Worm (Caenorhabditis elegans) whole organism, L2 larva: ENCODE results near the gene C01B10.6.
A peak's percentile ranks its signal among the peaks of the same experiment; 100 is the strongest.
"Not testable (repeated sequence)": the region's sequence is repeated elsewhere in the genome, so short reads cannot be mapped to it uniquely, and the experiment has no call there.

Experiments
- C34F6.9 ChIP-seq: fragments of 150-350 bp; optimal IDR thresholded peaks from 2 replicates; lab custom pipeline; 2014; ENCODE audit warnings: missing biosample characterization, missing genetic modification characterization
- R02D3.7 ChIP-seq: fragments of 150-350 bp; optimal IDR thresholded peaks from 2 replicates; lab custom pipeline; 2014; ENCODE audit warnings: missing biosample characterization, missing genetic modification characterization
- alr-1 ChIP-seq: fragments of 150-350 bp; optimal IDR thresholded peaks from 2 replicates; lab custom pipeline; 2014; ENCODE audit warnings: missing biosample characterization, missing genetic modification characterization
- aly-2 ChIP-seq: fragments of 150-350 bp; optimal IDR thresholded peaks from 2 replicates; lab custom pipeline; 2014; ENCODE audit warnings: missing biosample characterization, missing genetic modification characterization
- blmp-1 ChIP-seq: sonication (generic microtip); optimal IDR thresholded peaks from 2 replicates; lab custom pipeline; 2017; ENCODE audit warnings: missing genetic modification characterization, mild to moderate bottlenecking, missing compliant biosample characterization, antibody characterized with exemption, moderate library complexity; ENCODE audit not compliant: insufficient read depth
- ceh-16 ChIP-seq: fragments of 150-350 bp; optimal IDR thresholded peaks from 2 replicates; lab custom pipeline; 2014; ENCODE audit warnings: missing biosample characterization, missing genetic modification characterization
- crh-2 ChIP-seq: sonication (generic microtip); optimal IDR thresholded peaks from 2 replicates; lab custom pipeline; 2017; ENCODE audit warnings: missing biosample characterization, missing genetic modification characterization
- dmd-4 ChIP-seq: sonication (generic microtip); optimal IDR thresholded peaks from 2 replicates; lab custom pipeline; 2017; ENCODE audit warnings: missing biosample characterization, missing genetic modification characterization
- egl-27 ChIP-seq: sonication (generic microtip); optimal IDR thresholded peaks from 3 replicates; lab custom pipeline; 2017; ENCODE audit warnings: missing biosample characterization, missing genetic modification reagents, missing genetic modification characterization
- elt-1 ChIP-seq: fragments of 150-350 bp; optimal IDR thresholded peaks from 2 replicates; lab custom pipeline; 2014; ENCODE audit warnings: missing biosample characterization, missing genetic modification characterization
- fos-1 ChIP-seq: fragments of 150-350 bp; optimal IDR thresholded peaks from 2 replicates; lab custom pipeline; 2014; ENCODE audit warnings: missing biosample characterization, missing genetic modification characterization
- lin-39 ChIP-seq: fragments of 150-350 bp; optimal IDR thresholded peaks from 2 replicates; lab custom pipeline; 2014; ENCODE audit warnings: missing biosample characterization, missing genetic modification reagents, missing genetic modification characterization
- lsy-2 ChIP-seq, 2 experiments: fragments of 150-350 bp in 1 of 2; sonication (generic microtip) in 1 of 2; optimal IDR thresholded peaks; 2 replicates each; lab custom pipeline; 2014 to 2017; ENCODE audit warnings: missing biosample characterization in 2 of 2, missing genetic modification characterization in 2 of 2
- mab-5 ChIP-seq: fragments of 150-350 bp; optimal IDR thresholded peaks from 2 replicates; lab custom pipeline; 2014; ENCODE audit warnings: missing biosample characterization, missing genetic modification characterization
- mbf-1 ChIP-seq: sonication (generic microtip); optimal IDR thresholded peaks from 2 replicates; lab custom pipeline; 2017; ENCODE audit warnings: missing biosample characterization, missing genetic modification characterization
- nhr-10 ChIP-seq: sonication (generic microtip); optimal IDR thresholded peaks from 2 replicates; lab custom pipeline; 2017; ENCODE audit warnings: missing biosample characterization, missing genetic modification characterization
- nhr-11 ChIP-seq: fragments of 150-350 bp; optimal IDR thresholded peaks from 2 replicates; lab custom pipeline; 2014; ENCODE audit warnings: missing biosample characterization, missing genetic modification characterization
- nhr-12 ChIP-seq: fragments of 150-350 bp; optimal IDR thresholded peaks from 2 replicates; lab custom pipeline; 2014; ENCODE audit warnings: missing biosample characterization, missing genetic modification characterization
- nhr-129 ChIP-seq: fragments of 150-350 bp; optimal IDR thresholded peaks from 2 replicates; lab custom pipeline; 2014; ENCODE audit warnings: missing biosample characterization, missing genetic modification characterization
- nhr-23 ChIP-seq: fragments of 150-350 bp; optimal IDR thresholded peaks from 2 replicates; lab custom pipeline; 2014; ENCODE audit warnings: missing biosample characterization, missing genetic modification reagents, missing genetic modification characterization
- sem-4 ChIP-seq: fragments of 150-350 bp; optimal IDR thresholded peaks from 2 replicates; lab custom pipeline; 2014; ENCODE audit warnings: missing biosample characterization, missing genetic modification reagents, missing genetic modification characterization
- skn-1 ChIP-seq: sonication (generic microtip); optimal IDR thresholded peaks from 2 replicates; lab custom pipeline; 2017; ENCODE audit warnings: missing biosample characterization, missing genetic modification characterization
- sma-3 ChIP-seq: sonication (generic microtip); optimal IDR thresholded peaks from 2 replicates; lab custom pipeline; 2016; ENCODE audit warnings: missing genetic modification reagents, missing genetic modification characterization, missing compliant biosample characterization
- sma-9 ChIP-seq, 2 experiments: fragments of 150-350 bp in 1 of 2; sonication (generic microtip) in 1 of 2; optimal IDR thresholded peaks; 2 replicates each; lab custom pipeline; 2014 to 2016; ENCODE audit warnings: missing genetic modification characterization in 2 of 2, mild to moderate bottlenecking in 1 of 2, missing biosample characterization in 1 of 2, missing compliant biosample characterization in 1 of 2, missing genetic modification reagents in 1 of 2, moderate library complexity in 1 of 2
- unc-39 ChIP-seq: fragments of 150-350 bp; optimal IDR thresholded peaks from 2 replicates; lab custom pipeline; 2014; ENCODE audit warnings: missing biosample characterization, missing genetic modification characterization
- unc-55 ChIP-seq: fragments of 150-350 bp; sonication (generic microtip); optimal IDR thresholded peaks from 3 replicates; lab custom pipeline; 2014; ENCODE audit warnings: missing biosample characterization, missing genetic modification reagents, missing genetic modification characterization
- zag-1 ChIP-seq: fragments of 150-350 bp; optimal IDR thresholded peaks from 2 replicates; lab custom pipeline; 2014; ENCODE audit warnings: missing biosample characterization, missing genetic modification characterization

The C01B10.6 gene

DNA sequence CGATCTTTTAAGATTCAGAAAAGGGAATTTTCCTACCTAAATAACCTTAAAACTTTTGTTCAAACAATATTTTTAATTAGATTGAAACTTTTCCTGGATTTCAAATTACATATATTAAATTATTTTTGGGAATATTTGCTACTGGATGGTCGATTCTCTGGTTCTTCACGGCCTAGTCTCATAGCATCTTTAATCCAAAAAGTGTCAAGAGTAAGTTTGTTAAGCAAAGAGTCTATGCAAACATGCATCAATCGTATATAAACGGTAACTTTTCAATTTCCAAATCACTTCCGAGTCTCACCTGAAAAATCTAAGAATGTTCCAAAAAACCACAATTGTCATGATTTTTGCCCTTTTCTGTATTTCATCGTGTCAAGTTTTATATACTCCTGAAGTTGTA lies 42.1 kb upstream of the C01B10.6 start, which contains the start of gene nspb-4:
Gene nspb-4 (plus strand): TSS at position 301 of the 400 bp plus-strand sequence.
- not testable (repeated sequence) for TF ChIP-seq sem-4 (tag; lab: Kevin White, UChicago); nhr-12 (tag; lab: Kevin White, UChicago); lsy-2 (tag; optimal IDR thresholded peaks at IDR 0.05; lab: Kevin White, UChicago)

ce11 chrIV:6598740-6599139 lies 41.2 kb upstream of the C01B10.6 start, which contains the start of gene nspb-5:
Gene nspb-5 (plus strand): TSS chrIV:6599040.
- not testable (repeated sequence) for TF ChIP-seq dmd-4, zag-1, mab-5 (tag; lab: Kevin White, UChicago)

DNA sequence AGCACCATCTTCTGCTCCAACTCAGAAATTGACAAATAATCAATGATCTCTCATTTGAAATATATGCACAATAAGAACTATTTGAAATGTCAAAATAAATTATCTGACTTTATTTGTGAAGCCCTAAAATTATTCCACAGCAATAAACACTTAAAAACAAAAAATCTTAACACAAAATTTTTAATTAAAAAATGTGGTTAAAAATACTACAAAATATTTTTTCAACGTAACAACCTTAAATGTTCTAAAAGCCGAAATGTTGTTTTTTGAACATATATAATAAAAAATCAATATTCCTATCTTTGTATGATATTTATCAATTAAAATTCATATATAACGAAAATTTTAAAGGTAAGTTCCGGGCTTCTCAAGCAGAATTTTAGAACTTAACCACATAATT lies 40.5 kb upstream of the C01B10.6 start, which contains the start of gene F38A5.8:
Gene F38A5.8 (plus strand): TSS at position 301 of the 400 bp plus-strand sequence.
- TF ChIP-seq skn-1 (tag; lab: Kevin White, UChicago) (no peak), elt-1 (tag; lab: Kevin White, UChicago) (no peak), crh-2 (tag; lab: Kevin White, UChicago) (no peak), mab-5 (tag; lab: Kevin White, UChicago) (no peak), unc-39 (no peak), fos-1 (tag; lab: Kevin White, UChicago) (no peak)

- TF ChIP-seq fos-1 (tag; lab: Kevin White, UChicago) (peak; percentile 47), dmd-4 (tag; lab: Kevin White, UChicago) (no peak), aly-2 (tag; lab: Kevin White, UChicago) (no peak), crh-2 (tag; lab: Kevin White, UChicago) (peak; percentile 12), C34F6.9 (tag; lab: Kevin White, UChicago) (peak; percentile 51), unc-55 (GFP tag; lab: Kevin White, UChicago) (peak; percentile 74), alr-1 (tag; lab: Kevin White, UChicago) (no peak), sma-9 (GFP tag; optimal IDR thresholded peaks at IDR 0.05; lab: Kevin White, UChicago) (peak; percentile 18), sma-9 (tag; optimal IDR thresholded peaks at IDR 0.05; lab: Kevin White, UChicago) (no peak), nhr-129 (tag; lab: Kevin White, UChicago) (peak; percentile 62), sem-4 (tag; lab: Kevin White, UChicago) (no peak), R02D3.7 (tag; lab: Kevin White, UChicago) (no peak), nhr-10 (tag; lab: Kevin White, UChicago) (no peak)
- TF ChIP-seq, all 48 proteins: peak for 6
These were observed 38.7 kb upstream of the C01B10.6 start, which contains the start of gene sup-36 for ce11 chrIV:6601213-6601724. Gene sup-36 (plus strand): TSS chrIV:6601674.

DNA sequence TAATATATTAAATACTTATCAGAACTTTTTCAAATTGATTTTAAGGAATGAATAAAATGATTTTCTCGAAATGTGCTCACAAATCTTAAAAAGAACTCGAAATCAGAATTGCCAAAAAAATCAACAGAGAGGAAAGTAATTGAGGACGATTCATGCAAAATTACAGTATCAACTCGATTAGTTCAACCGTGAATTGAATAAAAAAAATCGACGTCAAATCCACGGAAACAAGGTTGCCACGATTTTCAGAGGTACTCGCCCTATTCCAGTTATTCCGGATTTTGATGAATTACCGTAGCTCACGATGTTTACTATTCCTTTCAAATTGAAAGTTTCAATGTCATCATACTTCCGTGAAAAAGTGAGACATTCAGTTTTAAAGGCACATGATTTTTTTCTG lies 37.6 kb upstream of the C01B10.6 start, which contains the start of gene F15B10.3:
Gene F15B10.3 (plus strand): TSS at position 301 of the 400 bp plus-strand sequence.
- TF ChIP-seq skn-1 (tag; lab: Kevin White, UChicago) (no peak), ceh-16 (no peak), nhr-23 (tag; lab: Kevin White, UChicago) (no peak), egl-27 (tag; lab: Kevin White, UChicago) (no peak), sma-3 (GFP tag; lab: Kevin White, UChicago) (no peak), nhr-10 (tag; lab: Kevin White, UChicago) (no peak), alr-1 (tag; lab: Kevin White, UChicago) (no peak), nhr-11 (tag; lab: Kevin White, UChicago) (no peak), blmp-1 (tag; lab: Kevin White, UChicago) (no peak), aly-2 (tag; lab: Kevin White, UChicago) (no peak), mbf-1 (tag; lab: Kevin White, UChicago) (no peak)

ce11 chrIV:6603549-6603948 lies 36.4 kb upstream of the C01B10.6 start:
- TF ChIP-seq lin-39 (tag; lab: Kevin White, UChicago), result no peak
- TF ChIP-seq sma-9 (GFP tag; optimal IDR thresholded peaks at IDR 0.05; lab: Kevin White, UChicago), result peak; percentile 15
- no peak for TF ChIP-seq sma-9 (tag; optimal IDR thresholded peaks at IDR 0.05; lab: Kevin White, UChicago)
- TF ChIP-seq, all 48 proteins: peak for 1
